Fruit fly (Drosophila melanogaster) whole organism, embryonic: Measurements from ENCODE around the gene CG3434.

ENCODE experiments used
- Asciz ChIP-seq: fragments of 200-800 bp; sonication (Bioruptor generic); optimal IDR thresholded peaks from 2 replicates; lab custom pipeline; 2017; ENCODE audit warnings: missing biosample characterization, mild to moderate bottlenecking, missing genetic modification characterization, missing genetic modification reagents
- Blimp-1 ChIP-seq: fragments of 200-800 bp; sonication (Bioruptor generic); optimal IDR thresholded peaks from 3 replicates; lab custom pipeline; 2018; ENCODE audit warnings: missing biosample characterization, missing genetic modification characterization, mild to moderate bottlenecking, moderate library complexity, missing genetic modification reagents
- CG10267 ChIP-seq: fragments of 200-800 bp; sonication (Bioruptor generic); optimal IDR thresholded peaks from 2 replicates; lab custom pipeline; 2018; ENCODE audit warnings: missing biosample characterization, mild to moderate bottlenecking, missing genetic modification characterization, moderate library complexity
- CG10979 ChIP-seq: fragments of 200-800 bp; sonication (Bioruptor generic); optimal IDR thresholded peaks from 2 replicates; lab custom pipeline; 2018; ENCODE audit warnings: missing biosample characterization, mild to moderate bottlenecking, missing genetic modification characterization, moderate library complexity
- CG11723 ChIP-seq: fragments of 200-800 bp; sonication (Bioruptor generic); optimal IDR thresholded peaks from 2 replicates; lab custom pipeline; 2017; ENCODE audit warnings: missing biosample characterization, mild to moderate bottlenecking, missing genetic modification characterization
- CG12236 ChIP-seq: fragments of 200-800 bp; sonication (Bioruptor generic); optimal IDR thresholded peaks from 2 replicates; lab custom pipeline; 2016; ENCODE audit warnings: missing biosample characterization, missing genetic modification characterization
- CG12659 ChIP-seq: fragments of 200-800 bp; sonication (Bioruptor generic); optimal IDR thresholded peaks from 3 replicates; lab custom pipeline; 2017; ENCODE audit warnings: mild to moderate bottlenecking, missing biosample characterization, missing genetic modification reagents, missing genetic modification characterization
- CG15011 ChIP-seq: fragments of 200-800 bp; sonication (Bioruptor generic); optimal IDR thresholded peaks from 3 replicates; lab custom pipeline; 2018; ENCODE audit warnings: missing biosample characterization, mild to moderate bottlenecking, missing genetic modification characterization
- CG15269 ChIP-seq: fragments of 200-800 bp; sonication (Bioruptor generic); optimal IDR thresholded peaks from 2 replicates; lab custom pipeline; 2018; ENCODE audit warnings: missing biosample characterization, mild to moderate bottlenecking, missing genetic modification characterization, moderate library complexity
- CG1647 ChIP-seq: fragments of 200-800 bp; sonication (Bioruptor generic); optimal IDR thresholded peaks from 3 replicates; lab custom pipeline; 2016; ENCODE audit warnings: missing biosample characterization, missing genetic modification characterization
- CG18599 ChIP-seq: fragments of 200-800 bp; sonication (Bioruptor generic); optimal IDR thresholded peaks from 3 replicates; lab custom pipeline; 2017; ENCODE audit warnings: missing biosample characterization, missing genetic modification characterization, mild to moderate bottlenecking, moderate library complexity, missing genetic modification reagents
- CG2120 ChIP-seq: fragments of 200-800 bp; sonication (Bioruptor generic); optimal IDR thresholded peaks from 3 replicates; lab custom pipeline; 2016; ENCODE audit warnings: missing biosample characterization, missing genetic modification characterization
- CG2678 ChIP-seq: fragments of 200-800 bp; sonication (Bioruptor generic); optimal IDR thresholded peaks from 3 replicates; lab custom pipeline; 2019; ENCODE audit warnings: missing biosample characterization, mild to moderate bottlenecking, missing genetic modification characterization, moderate library complexity
- CG32772 ChIP-seq: fragments of 200-800 bp; sonication (Bioruptor generic); IDR thresholded peaks from 2 replicates; pipeline ENCODE4 v1.3.6; 2022; ENCODE audit warnings: missing biosample characterization, missing genetic modification characterization
- CG3281 ChIP-seq: fragments of 200-800 bp; sonication (Bioruptor generic); optimal IDR thresholded peaks from 3 replicates; lab custom pipeline; 2017; ENCODE audit warnings: missing biosample characterization, mild to moderate bottlenecking, missing genetic modification characterization
- CG42726 ChIP-seq: fragments of 200-800 bp; sonication (Bioruptor generic); IDR thresholded peaks from 2 replicates; pipeline ENCODE4 v1.3.6; 2022; ENCODE audit warnings: missing biosample characterization, missing genetic modification characterization; ENCODE audit not compliant: partially characterized antibody
- CG7839 ChIP-seq: fragments of 200-800 bp; sonication (Bioruptor generic); optimal IDR thresholded peaks from 3 replicates; lab custom pipeline; 2018; ENCODE audit warnings: missing biosample characterization, mild to moderate bottlenecking, missing genetic modification characterization, moderate library complexity
- CG7963 ChIP-seq: fragments of 200-800 bp; sonication (Bioruptor generic); IDR thresholded peaks from 3 replicates; pipeline ENCODE4 v1.3.6; 2022; ENCODE audit warnings: missing biosample characterization, missing genetic modification characterization; ENCODE audit not compliant: partially characterized antibody
- CG8765 ChIP-seq: fragments of 200-800 bp; sonication (Bioruptor generic); IDR thresholded peaks from 2 replicates; pipeline ENCODE4 v1.3.6; 2022; ENCODE audit warnings: missing biosample characterization, missing genetic modification characterization
- CoRest ChIP-seq: fragments of 200-800 bp; sonication (Bioruptor generic); optimal IDR thresholded peaks from 3 replicates; lab custom pipeline; 2018; ENCODE audit warnings: missing biosample characterization, mild to moderate bottlenecking, missing genetic modification characterization, moderate library complexity
- Hr3 ChIP-seq: fragments of 200-800 bp; sonication (Bioruptor generic); optimal IDR thresholded peaks from 3 replicates; lab custom pipeline; 2016; ENCODE audit warnings: missing biosample characterization, missing genetic modification characterization
- Lim3 ChIP-seq: fragments of 200-800 bp; sonication (Bioruptor generic); IDR thresholded peaks from 2 replicates; pipeline ENCODE4 v1.3.6; 2022; ENCODE audit warnings: missing biosample characterization, missing genetic modification characterization
- Nf-YC ChIP-seq: fragments of 200-800 bp; optimal IDR thresholded peaks from 3 replicates; lab custom pipeline; 2019; ENCODE audit warnings: missing biosample characterization, mild to moderate bottlenecking, missing genetic modification characterization, moderate library complexity
- Ravus ChIP-seq: fragments of 200-800 bp; sonication (Bioruptor generic); IDR thresholded peaks from 2 replicates; pipeline ENCODE4 v1.3.6; 2022; ENCODE audit warnings: missing biosample characterization, missing genetic modification characterization
- YL-1 ChIP-seq: fragments of 200-800 bp; sonication (Bioruptor generic); optimal IDR thresholded peaks from 3 replicates; lab custom pipeline; 2017; ENCODE audit warnings: missing biosample characterization, mild to moderate bottlenecking, missing genetic modification characterization
- ap ChIP-seq: fragments of 200-800 bp; sonication (Bioruptor generic); IDR thresholded peaks from 2 replicates; pipeline ENCODE4 v1.3.6; 2022; ENCODE audit warnings: missing biosample characterization, missing genetic modification characterization
- bcd ChIP-seq: fragments of 200-800 bp; sonication (Bioruptor generic); optimal IDR thresholded peaks from 2 replicates; lab custom pipeline; 2017; ENCODE audit warnings: missing biosample characterization, mild to moderate bottlenecking, missing genetic modification characterization
- bsh ChIP-seq, 2 experiments: fragments of 200-800 bp; sonication (Bioruptor generic); optimal IDR thresholded peaks; 2 replicates each; lab custom pipeline; 2017 to 2018; ENCODE audit warnings: mild to moderate bottlenecking in 2 of 2, missing biosample characterization in 2 of 2, missing genetic modification characterization in 2 of 2, moderate library complexity in 1 of 2
- crol ChIP-seq: fragments of 200-800 bp; sonication (Bioruptor generic); IDR thresholded peaks from 2 replicates; pipeline ENCODE4 v1.3.6; 2022; ENCODE audit warnings: missing biosample characterization, missing genetic modification characterization
- cwo ChIP-seq: fragments of 200-800 bp; sonication (Bioruptor generic); optimal IDR thresholded peaks from 3 replicates; lab custom pipeline; 2017; ENCODE audit warnings: missing biosample characterization, missing genetic modification characterization, mild to moderate bottlenecking, moderate library complexity, missing genetic modification reagents
- dpn ChIP-seq, 2 experiments: fragments of 200-800 bp; sonication (Bioruptor generic); optimal IDR thresholded peaks; 3 replicates each; lab custom pipeline; 2016; ENCODE audit warnings: missing biosample characterization in 2 of 2, missing genetic modification characterization in 2 of 2
- dysf ChIP-seq: fragments of 200-800 bp; sonication (Bioruptor generic); IDR thresholded peaks from 3 replicates; pipeline ENCODE4 v1.3.6; 2022; ENCODE audit warnings: missing biosample characterization, missing genetic modification characterization
- gem ChIP-seq: fragments of 200-800 bp; sonication (Bioruptor generic); optimal IDR thresholded peaks from 2 replicates; lab custom pipeline; 2019; ENCODE audit warnings: missing biosample characterization, mild to moderate bottlenecking, missing genetic modification characterization, moderate library complexity
- jumu ChIP-seq: fragments of 200-800 bp; sonication (Bioruptor generic); optimal IDR thresholded peaks from 3 replicates; lab custom pipeline; 2016; ENCODE audit warnings: missing biosample characterization, missing genetic modification characterization
- kah ChIP-seq: fragments of 200-800 bp; sonication (Bioruptor generic); optimal IDR thresholded peaks from 2 replicates; lab custom pipeline; 2018; ENCODE audit warnings: missing biosample characterization, mild to moderate bottlenecking, missing genetic modification characterization
- nau ChIP-seq: fragments of 200-800 bp; sonication (Bioruptor generic); optimal IDR thresholded peaks from 3 replicates; lab custom pipeline; 2017; ENCODE audit warnings: missing biosample characterization, mild to moderate bottlenecking, missing genetic modification characterization, missing genetic modification reagents
- nom ChIP-seq: fragments of 200-800 bp; sonication (Bioruptor generic); optimal IDR thresholded peaks from 2 replicates; lab custom pipeline; 2017; ENCODE audit warnings: missing biosample characterization, missing genetic modification characterization, mild to moderate bottlenecking, moderate library complexity, missing genetic modification reagents
- row ChIP-seq: fragments of 200-800 bp; sonication (Bioruptor generic); IDR thresholded peaks from 3 replicates; pipeline ENCODE4 v1.3.6; 2022; ENCODE audit warnings: missing biosample characterization, missing genetic modification characterization
- salm ChIP-seq: fragments of 200-800 bp; sonication (Bioruptor generic); optimal IDR thresholded peaks from 2 replicates; lab custom pipeline; 2018; ENCODE audit warnings: missing biosample characterization, mild to moderate bottlenecking, missing genetic modification characterization
- sens ChIP-seq: fragments of 200-800 bp; sonication (Bioruptor generic); peaks from one replicate; lab custom pipeline; 2016; ENCODE audit warnings: missing biosample characterization, missing genetic modification characterization
- sisA ChIP-seq: fragments of 200-800 bp; sonication (Bioruptor generic); IDR thresholded peaks from 2 replicates; pipeline ENCODE4 v1.3.6; 2022; ENCODE audit warnings: missing biosample characterization, missing genetic modification characterization
- slbo ChIP-seq: fragments of 200-800 bp; sonication (Bioruptor generic); IDR thresholded peaks from 2 replicates; pipeline ENCODE4 v1.3.6; 2022; ENCODE audit warnings: missing biosample characterization, missing genetic modification characterization

The CG3434 gene

dm6 chr3L:9468261-9468890, 7.8 kb upstream of the CG3434 start (continued):
- TF ChIP-seq kah (GFP tag; lab: Kevin White, UChicago) (no peak), slbo (peak; percentile 35), CG7963 (GFP tag; lab: Robert Waterston, UW) (no peak), bcd (GFP tag; lab: Kevin White, UChicago) (peak; percentile 21), Blimp-1 (GFP tag; lab: Kevin White, UChicago) (peak; percentile 26), YL-1 (GFP tag; lab: Kevin White, UChicago) (no peak), CG10267 (tag; lab: Kevin White, UChicago) (peak; percentile 23), CG12236 (no peak), row (GFP tag; lab: Robert Waterston, UW) (peak; percentile 35; the same call in 2 of the 3 replicates), Nf-YC (tag; lab: Kevin White, UChicago) (no peak), CG18599 (GFP tag; lab: Kevin White, UChicago) (peak; percentile 43), CG12659 (GFP tag; lab: Kevin White, UChicago) (peak; percentile 17), Hr3 (GFP tag; lab: Kevin White, UChicago) (peak; percentile 1), CG32772 (GFP tag; lab: Robert Waterston, UW) (no peak), dysf (peak; percentile 36; the same call in 1 of the 3 replicates), CG10979 (tag; lab: Kevin White, UChicago) (peak; percentile 42), CG15011 (GFP tag; lab: Kevin White, UChicago) (peak; percentile 14), crol (no peak), Asciz (GFP tag; lab: Kevin White, UChicago) (no peak), CG3281 (GFP tag; lab: Kevin White, UChicago) (peak; percentile 51), nau (GFP tag; lab: Kevin White, UChicago) (no peak), CG7839 (tag; lab: Kevin White, UChicago) (peak; percentile 62), Ravus (GFP tag; lab: Robert Waterston, UW) (no peak), bsh (GFP tag; optimal IDR thresholded peaks at IDR 0.05; lab: Kevin White, UChicago) (peak in 1 of 2 experiments; percentile 32), gem (tag; lab: Kevin White, UChicago) (peak; percentile 58), CG15269 (tag; lab: Kevin White, UChicago) (peak; percentile 30), CG11723 (GFP tag; lab: Kevin White, UChicago) (peak; percentile 31), ap (GFP tag; lab: Robert Waterston, UW) (no peak), cwo (GFP tag; lab: Kevin White, UChicago) (peak; percentile 47), CG1647 (GFP tag; lab: Kevin White, UChicago) (no peak), nom (GFP tag; lab: Kevin White, UChicago) (no peak), CG8765 (GFP tag; lab: Robert Waterston, UW) (no peak), sisA (GFP tag; lab: Robert Waterston, UW) (no peak), CG2120 (peak; percentile 66), dpn (GFP tag; optimal IDR thresholded peaks at IDR 0.05; lab: Kevin White, UChicago) (peak; percentile 16 to 33), Lim3 (GFP tag; lab: Robert Waterston, UW) (no peak), CoRest (tag; lab: Kevin White, UChicago) (peak; percentile 61), sens (GFP tag; lab: Kevin White, UChicago) (peak; percentile 82), jumu (GFP tag; lab: Kevin White, UChicago) (no peak), CG42726 (GFP tag; lab: Robert Waterston, UW) (no peak), salm (tag; lab: Kevin White, UChicago) (no peak), CG2678 (tag; lab: Kevin White, UChicago) (peak; percentile 73)
- TF ChIP-seq, all 482 proteins: peak for 90
